Worm (Caenorhabditis elegans) whole organism, dauer: ENCODE results near the gene lin-39.

Experiments used
- unc-62 ChIP-seq: sonication (generic microtip); optimal IDR thresholded peaks from 2 replicates; lab custom pipeline; 2017; ENCODE audit warnings: missing biosample characterization, missing genetic modification reagents, missing genetic modification characterization

Gene lin-39

ce11 chrIII:7506983-7507382, 29.4 kb downstream of the lin-39 start:
- TF ChIP-seq unc-62 (GFP tag; lab: Kevin White, UChicago), result no peak

- TF ChIP-seq unc-62 (GFP tag; lab: Kevin White, UChicago), result no peak
Measured at ce11 chrIII:7499421-7499902, 37.0 kb downstream of the lin-39 start, which contains the start of the genes C07H6.9 and sap-140. Gene C07H6.9, minus strand, starts transcription at chrIII:7499471. Gene sap-140, plus strand, starts transcription at chrIII:7499738.

- no peak for TF ChIP-seq unc-62 (GFP tag; lab: Kevin White, UChicago)
Measured at ce11 chrIII:7498346-7498745, 38.1 kb downstream of the lin-39 start.

- no peak for TF ChIP-seq unc-62 (GFP tag; lab: Kevin White, UChicago)
Measured at ce11 chrIII:7497782-7498266, 38.6 kb downstream of the lin-39 start, which contains the start of gene cgh-1. Gene cgh-1, minus strand, starts transcription at chrIII:7497832.

- no peak for TF ChIP-seq unc-62 (GFP tag; lab: Kevin White, UChicago)
Measured at ce11 chrIII:7495616-7496146, 40.8 kb downstream of the lin-39 start.

ce11 chrIII:7494850-7495314, 41.5 kb downstream of the lin-39 start:
- TF ChIP-seq unc-62 (GFP tag; lab: Kevin White, UChicago), result no peak

- no peak for TF ChIP-seq unc-62 (GFP tag; lab: Kevin White, UChicago)
Measured at ce11 chrIII:7491931-7492330, 44.5 kb downstream of the lin-39 start.

- TF ChIP-seq unc-62 (GFP tag; lab: Kevin White, UChicago), result no peak
Measured at ce11 chrIII:7490061-7490460, 46.4 kb downstream of the lin-39 start.

- no peak for TF ChIP-seq unc-62 (GFP tag; lab: Kevin White, UChicago)
Measured at ce11 chrIII:7489055-7489534, 47.3 kb downstream of the lin-39 start, which contains the start of gene mup-4. Gene mup-4, minus strand, starts transcription at chrIII:7489105.

- TF ChIP-seq unc-62 (GFP tag; lab: Kevin White, UChicago), result no peak
Measured at ce11 chrIII:7488303-7488702, 48.1 kb downstream of the lin-39 start.

- no peak for TF ChIP-seq unc-62 (GFP tag; lab: Kevin White, UChicago)
Measured at ce11 chrIII:7484765-7485164, 51.7 kb downstream of the lin-39 start.

ce11 chrIII:7478932-7479331, 57.5 kb downstream of the lin-39 start:
- no peak for TF ChIP-seq unc-62 (GFP tag; lab: Kevin White, UChicago)
